Worm (Caenorhabditis elegans): ENCODE measurements around the gene F32D8.14.

F32D8.14 gene

DNA sequence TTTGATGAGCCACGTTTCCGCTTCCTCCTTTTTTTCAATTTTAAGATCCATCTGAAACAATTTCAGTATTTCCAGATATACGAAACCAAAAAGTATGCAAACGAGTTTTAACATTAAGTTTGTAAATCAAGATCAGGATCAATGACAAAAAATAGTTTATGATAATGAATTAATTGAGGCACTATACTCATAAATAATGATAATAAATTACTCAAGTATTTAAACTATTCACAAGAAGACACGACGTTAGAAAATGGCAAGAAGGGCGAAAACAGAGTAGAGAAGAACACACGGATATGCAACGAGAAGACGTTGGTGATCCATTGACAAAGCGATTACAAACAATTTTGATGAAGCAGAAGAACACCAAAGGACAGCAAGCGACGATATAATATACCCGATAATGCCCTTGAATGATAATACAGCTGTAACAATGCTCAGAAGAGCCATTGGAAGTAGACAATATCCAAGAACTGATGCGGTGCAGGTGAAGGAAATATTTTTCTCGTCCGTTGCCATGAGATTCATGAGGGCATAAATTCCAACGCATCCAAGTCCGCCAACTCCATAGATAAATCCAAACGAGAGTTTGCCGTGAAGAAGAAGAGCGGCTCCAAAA is 969 bp downstream of the F32D8.14 start, which contains the start of gene F32D8.4:
Gene F32D8.4, minus strand, starts transcription at position 51 of the 619 bp plus-strand sequence.
- TF ChIP-seq F13C5.2 (tag; optimal IDR thresholded peaks at IDR 0.05): no peak
- no peak for TF ChIP-seq tbx-37 (GFP tag; conservative IDR thresholded peaks at IDR 0.05)
- no peak for TF ChIP-seq hnd-1 (tag; optimal IDR thresholded peaks at IDR 0.05)
- TF ChIP-seq B0310.2 (tag; optimal IDR thresholded peaks at IDR 0.05): no peak
- no peak for TF ChIP-seq ets-7 (tag; optimal IDR thresholded peaks at IDR 0.05)
- TF ChIP-seq pes-1 (GFP tag; IDR thresholded peaks at IDR 0.05): no peak
- TF ChIP-seq hmg-4 (GFP tag; optimal IDR thresholded peaks at IDR 0.05): no peak
- no peak for TF ChIP-seq flt-1 (GFP tag; IDR thresholded peaks at IDR 0.05)
- no peak for TF ChIP-seq tra-4 (tag; optimal IDR thresholded peaks at IDR 0.05)
- no peak for TF ChIP-seq ama-1 (optimal IDR thresholded peaks at IDR 0.05)
- TF ChIP-seq hmbx-1 (tag; optimal IDR thresholded peaks at IDR 0.05): no peak
- TF ChIP-seq sea-1 (GFP tag; conservative IDR thresholded peaks at IDR 0.05): no peak

DNA sequence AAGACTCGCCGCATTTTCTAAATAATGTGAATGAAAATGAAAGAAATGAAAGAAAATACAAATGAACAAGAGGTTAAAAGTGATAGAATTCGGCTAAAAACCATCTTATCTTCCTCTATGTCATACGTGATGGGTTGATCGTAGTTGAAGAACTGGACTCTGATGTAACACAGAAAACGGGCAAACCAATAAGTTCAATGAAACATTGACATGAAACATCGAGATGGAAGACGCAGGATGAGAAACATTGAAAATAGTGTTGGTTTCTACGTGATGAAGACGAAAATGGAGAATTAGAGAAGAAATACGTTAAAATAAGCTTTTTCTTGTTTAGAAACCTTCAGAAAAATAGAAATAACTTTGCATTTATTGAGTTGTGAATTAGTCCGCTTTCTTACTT is 3.6 kb downstream of the F32D8.14 start, which contains the start of gene F32D8.12:
Gene F32D8.12, minus strand, starts transcription at position 48 of the 400 bp plus-strand sequence.
- TF ChIP-seq flt-1 (GFP tag; IDR thresholded peaks at IDR 0.05) (no peak), scrt-1 (GFP tag; IDR thresholded peaks at IDR 0.05) (no peak), tra-4 (tag; optimal IDR thresholded peaks at IDR 0.05) (no peak), ets-7 (tag; optimal IDR thresholded peaks at IDR 0.05) (no peak), ama-1 (optimal IDR thresholded peaks at IDR 0.05) (no peak), aly-1 (tag; optimal IDR thresholded peaks at IDR 0.05) (no peak), sea-1 (GFP tag; conservative IDR thresholded peaks at IDR 0.05) (no peak), hmbx-1 (tag; optimal IDR thresholded peaks at IDR 0.05) (no peak), pes-1 (GFP tag; IDR thresholded peaks at IDR 0.05) (no peak), ceh-13 (GFP tag; optimal IDR thresholded peaks at IDR 0.05) (no peak), B0310.2 (tag; optimal IDR thresholded peaks at IDR 0.05) (no peak), F13C5.2 (tag; optimal IDR thresholded peaks at IDR 0.05) (no peak), hmg-4 (GFP tag; optimal IDR thresholded peaks at IDR 0.05) (no peak), ceh-36 (tag; optimal IDR thresholded peaks at IDR 0.05) (no peak), tbx-11 (GFP tag; IDR thresholded peaks at IDR 0.05) (no peak), tbx-37 (GFP tag; conservative IDR thresholded peaks at IDR 0.05) (no peak), hnd-1 (tag; optimal IDR thresholded peaks at IDR 0.05) (no peak)

DNA sequence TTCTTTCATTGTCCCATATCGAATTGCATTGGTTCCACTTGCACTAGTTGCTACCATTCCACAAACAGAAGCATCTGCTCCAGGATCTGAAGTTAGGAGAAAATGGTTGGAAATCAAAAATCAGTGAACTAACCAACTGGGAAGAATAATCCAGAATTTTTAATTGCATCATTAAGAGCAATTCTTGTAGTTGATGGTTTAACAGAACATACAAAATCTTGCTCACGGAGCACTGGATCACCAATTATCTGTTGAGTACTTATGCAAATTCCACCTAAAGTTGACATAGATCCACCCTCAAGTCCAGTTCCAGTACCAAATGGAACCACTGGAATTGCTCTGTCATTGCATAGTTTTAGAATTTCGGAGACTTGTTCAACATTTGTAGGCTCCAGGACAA is 4.8 kb downstream of the F32D8.14 start:
- no peak for TF ChIP-seq pes-1 (GFP tag; IDR thresholded peaks at IDR 0.05)

ce11 chrV:10889036-10889435 is 5.6 kb downstream of the F32D8.14 start, which contains the start of gene F32D8.11:
Gene F32D8.11 (minus strand): TSS chrV:10889136.
- no peak for TF ChIP-seq aly-1 (tag; optimal IDR thresholded peaks at IDR 0.05)

- no peak for TF ChIP-seq hmg-4 (GFP tag; optimal IDR thresholded peaks at IDR 0.05)
- TF ChIP-seq scrt-1 (GFP tag; IDR thresholded peaks at IDR 0.05): no peak
- no peak for TF ChIP-seq ceh-13 (GFP tag; optimal IDR thresholded peaks at IDR 0.05)
- TF ChIP-seq hmbx-1 (tag; optimal IDR thresholded peaks at IDR 0.05): no peak
- no peak for TF ChIP-seq sea-1 (GFP tag; conservative IDR thresholded peaks at IDR 0.05)
- TF ChIP-seq tbx-11 (GFP tag; IDR thresholded peaks at IDR 0.05): no peak
- TF ChIP-seq aly-1 (tag; optimal IDR thresholded peaks at IDR 0.05): no peak
- no peak for TF ChIP-seq ets-7 (tag; optimal IDR thresholded peaks at IDR 0.05)
- TF ChIP-seq flt-1 (GFP tag; IDR thresholded peaks at IDR 0.05): no peak
- no peak for TF ChIP-seq tra-4 (tag; optimal IDR thresholded peaks at IDR 0.05)
- no peak for TF ChIP-seq pes-1 (GFP tag; IDR thresholded peaks at IDR 0.05)
- TF ChIP-seq B0310.2 (tag; optimal IDR thresholded peaks at IDR 0.05): no peak
- TF ChIP-seq ama-1 (optimal IDR thresholded peaks at IDR 0.05): no peak
- no peak for TF ChIP-seq F13C5.2 (tag; optimal IDR thresholded peaks at IDR 0.05)
These were observed 6.4 kb downstream of the F32D8.14 start for ce11 chrV:10888153-10888552.

- TF ChIP-seq tra-4 (tag; optimal IDR thresholded peaks at IDR 0.05) (no peak), aly-1 (tag; optimal IDR thresholded peaks at IDR 0.05) (no peak), hmbx-1 (tag; optimal IDR thresholded peaks at IDR 0.05) (no peak), pes-1 (GFP tag; IDR thresholded peaks at IDR 0.05) (no peak), hnd-1 (tag; optimal IDR thresholded peaks at IDR 0.05) (no peak), sea-1 (GFP tag; conservative IDR thresholded peaks at IDR 0.05) (no peak), hmg-4 (GFP tag; optimal IDR thresholded peaks at IDR 0.05) (no peak), flt-1 (GFP tag; IDR thresholded peaks at IDR 0.05) (no peak), ama-1 (optimal IDR thresholded peaks at IDR 0.05) (no peak), ets-7 (tag; optimal IDR thresholded peaks at IDR 0.05) (no peak), scrt-1 (GFP tag; IDR thresholded peaks at IDR 0.05) (no peak), tbx-11 (GFP tag; IDR thresholded peaks at IDR 0.05) (no peak), ceh-13 (GFP tag; optimal IDR thresholded peaks at IDR 0.05) (no peak), tbx-37 (GFP tag; conservative IDR thresholded peaks at IDR 0.05) (no peak), ceh-36 (tag; optimal IDR thresholded peaks at IDR 0.05) (no peak), B0310.2 (tag; optimal IDR thresholded peaks at IDR 0.05) (no peak)
These were observed 7.0 kb downstream of the F32D8.14 start for ce11 chrV:10887564-10887963.

DNA sequence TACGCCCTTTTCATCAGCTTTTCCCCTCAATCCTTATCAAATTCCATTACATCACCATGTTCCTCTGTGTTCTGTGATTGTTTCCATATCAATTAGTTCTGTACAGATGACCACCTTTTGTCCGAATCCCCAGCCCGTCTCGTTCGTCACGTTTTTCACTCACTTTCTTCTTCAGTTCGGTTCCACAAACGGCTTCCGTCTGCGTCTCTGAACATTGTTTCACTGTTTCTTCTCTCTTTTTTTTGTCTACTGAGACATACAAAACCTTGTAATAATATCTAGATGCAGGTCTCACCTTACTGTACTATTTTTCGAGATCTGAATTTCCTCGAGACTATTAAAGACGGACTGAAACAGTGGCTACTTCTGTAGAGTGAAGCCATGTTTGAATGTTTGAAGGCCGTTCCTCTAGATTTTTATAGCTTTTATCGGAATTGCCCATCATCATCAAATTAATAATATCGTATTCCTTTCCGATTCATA is 8.1 kb downstream of the F32D8.14 start, which contains the start of gene F32D8.3:
Gene F32D8.3, plus strand, starts transcription at position 433 of the 483 bp plus-strand sequence.
- TF ChIP-seq B0310.2 (tag; optimal IDR thresholded peaks at IDR 0.05): no peak
- no peak for TF ChIP-seq F13C5.2 (tag; optimal IDR thresholded peaks at IDR 0.05)
- TF ChIP-seq ets-7 (tag; optimal IDR thresholded peaks at IDR 0.05): no peak
- TF ChIP-seq ceh-13 (GFP tag; optimal IDR thresholded peaks at IDR 0.05): no peak
- no peak for TF ChIP-seq tbx-11 (GFP tag; IDR thresholded peaks at IDR 0.05)
- no peak for TF ChIP-seq sea-1 (GFP tag; conservative IDR thresholded peaks at IDR 0.05)
- no peak for TF ChIP-seq scrt-1 (GFP tag; IDR thresholded peaks at IDR 0.05)
- TF ChIP-seq tbx-37 (GFP tag; conservative IDR thresholded peaks at IDR 0.05): no peak
- TF ChIP-seq ceh-36 (tag; optimal IDR thresholded peaks at IDR 0.05): no peak
- TF ChIP-seq aly-1 (tag; optimal IDR thresholded peaks at IDR 0.05): no peak
- TF ChIP-seq tra-4 (tag; optimal IDR thresholded peaks at IDR 0.05): no peak
- TF ChIP-seq ama-1 (optimal IDR thresholded peaks at IDR 0.05): no peak
- TF ChIP-seq flt-1 (GFP tag; IDR thresholded peaks at IDR 0.05): no peak
- no peak for TF ChIP-seq hnd-1 (tag; optimal IDR thresholded peaks at IDR 0.05)
